Worm (Caenorhabditis elegans) whole organism, L4 larva: ENCODE results near the gene ensh-1.
A peak's percentile ranks its signal among the peaks of the same experiment; 100 is the strongest.

ENCODE experiments used
- F26F4.8 ChIP-seq: fragments of 200-800 bp; sonication (Bioruptor generic); conservative IDR thresholded peaks from 2 replicates; pipeline ENCODE4 v1.3.6; 2022; ENCODE audit warnings: missing genetic modification characterization, missing compliant biosample characterization
- F37D6.2 ChIP-seq: sonication (generic microtip); optimal IDR thresholded peaks from 2 replicates; lab custom pipeline; 2016; ENCODE audit warnings: mild to moderate bottlenecking, missing genetic modification characterization, missing compliant biosample characterization
- R02D3.7 ChIP-seq: fragments of 150-350 bp; sonication (generic microtip); optimal IDR thresholded peaks from 3 replicates; lab custom pipeline; 2014; ENCODE audit warnings: missing biosample characterization, missing genetic modification characterization
- T20F7.1 ChIP-seq: fragments of 200-800 bp; sonication (Bioruptor generic); optimal IDR thresholded peaks from 2 replicates; lab custom pipeline; 2018; ENCODE audit warnings: mild to moderate bottlenecking, missing genetic modification characterization, missing compliant biosample characterization
- Y105C5A.15 ChIP-seq: fragments of 200-800 bp; sonication (Bioruptor generic); IDR thresholded peaks from 2 replicates; pipeline ENCODE4 v1.3.6; 2022; ENCODE audit warnings: missing genetic modification characterization, missing compliant biosample characterization
- Y5F2A.4 ChIP-seq: fragments of 200-800 bp; sonication (Bioruptor generic); optimal IDR thresholded peaks from 2 replicates; lab custom pipeline; 2018; ENCODE audit warnings: mild to moderate bottlenecking, missing genetic modification characterization, missing compliant biosample characterization
- ZK546.5 ChIP-seq, 2 experiments: sonication (generic microtip); optimal IDR thresholded peaks; 2 replicates each; lab custom pipeline; 2017; ENCODE audit warnings: missing biosample characterization in 2 of 2, missing genetic modification characterization in 2 of 2
- aha-1 ChIP-seq: fragments of 150-350 bp; peaks from one replicate; lab custom pipeline; 2014; ENCODE audit warnings: missing biosample characterization, missing genetic modification characterization
- ama-1 ChIP-seq: fragments of 150-350 bp; optimal IDR thresholded peaks from 2 replicates; lab custom pipeline; 2014; ENCODE audit warnings: inconsistent platforms, mixed read lengths
- arid-1 ChIP-seq: fragments of 200-800 bp; sonication (Bioruptor generic); conservative IDR thresholded peaks from 2 replicates; pipeline ENCODE4 v1.3.6; 2022; ENCODE audit warnings: missing genetic modification reagents, missing genetic modification characterization, missing compliant biosample characterization
- ces-1 ChIP-seq: fragments of 150-350 bp; sonication (generic microtip); optimal IDR thresholded peaks from 4 replicates; lab custom pipeline; 2014; ENCODE audit warnings: missing biosample characterization, missing genetic modification reagents, missing genetic modification characterization
- cey-2 ChIP-seq: sonication (generic microtip); optimal IDR thresholded peaks from 3 replicates; lab custom pipeline; 2017; ENCODE audit warnings: missing genetic modification characterization, mild to moderate bottlenecking, missing compliant biosample characterization, antibody characterized with exemption, borderline replicate concordance; ENCODE audit not compliant: insufficient read depth
- ctbp-1 ChIP-seq: fragments of 200-800 bp; sonication (Bioruptor generic); IDR thresholded peaks from 2 replicates; pipeline ENCODE4 v1.3.6; 2022; ENCODE audit warnings: missing genetic modification reagents, missing genetic modification characterization, missing compliant biosample characterization
- daf-12 ChIP-seq: fragments of 150-350 bp; optimal IDR thresholded peaks from 2 replicates; lab custom pipeline; 2014; ENCODE audit warnings: missing biosample characterization, missing genetic modification reagents, missing genetic modification characterization
- daf-8 ChIP-seq: fragments of 200-800 bp; sonication (Bioruptor generic); IDR thresholded peaks from 2 replicates; pipeline ENCODE4 v1.3.6; 2022; ENCODE audit warnings: missing genetic modification characterization, missing compliant biosample characterization
- dmd-6 ChIP-seq: fragments of 200-800 bp; sonication (Bioruptor generic); IDR thresholded peaks from 2 replicates; pipeline ENCODE4 v1.3.6; 2022; ENCODE audit warnings: missing genetic modification reagents, missing genetic modification characterization, missing compliant biosample characterization
- duxl-1 ChIP-seq: sonication (generic microtip); optimal IDR thresholded peaks from 2 replicates; lab custom pipeline; 2016; ENCODE audit warnings: mild to moderate bottlenecking, missing genetic modification characterization, moderate library complexity, missing compliant biosample characterization; ENCODE audit not compliant: poor library complexity
- dve-1 ChIP-seq: sonication (generic microtip); optimal IDR thresholded peaks from 2 replicates; lab custom pipeline; 2017; ENCODE audit warnings: antibody characterized with exemption, mild to moderate bottlenecking, missing genetic modification characterization, missing compliant biosample characterization; ENCODE audit not compliant: insufficient read depth
- egl-43 ChIP-seq: fragments of 200-800 bp; sonication (Bioruptor generic); IDR thresholded peaks from 2 replicates; pipeline ENCODE4 v1.3.6; 2022; ENCODE audit warnings: missing genetic modification reagents, missing genetic modification characterization, missing compliant biosample characterization
- fkh-10 ChIP-seq: fragments of 150-350 bp; optimal IDR thresholded peaks from 2 replicates; lab custom pipeline; 2014; ENCODE audit warnings: missing biosample characterization, missing genetic modification reagents, missing genetic modification characterization
- gei-8 ChIP-seq: fragments of 200-800 bp; sonication (Bioruptor generic); optimal IDR thresholded peaks from 2 replicates; lab custom pipeline; 2018; ENCODE audit warnings: mild to moderate bottlenecking, missing genetic modification characterization, missing compliant biosample characterization
- hif-1 ChIP-seq, 2 experiments: sonication (generic microtip); optimal IDR thresholded peaks; 2 replicates each; lab custom pipeline; 2016 to 2017; ENCODE audit warnings: missing compliant biosample characterization in 2 of 2, missing genetic modification characterization in 2 of 2, missing genetic modification reagents in 2 of 2, missing genotype in 2 of 2, mild to moderate bottlenecking in 1 of 2
- lim-7 ChIP-seq: fragments of 200-800 bp; sonication (Bioruptor generic); IDR thresholded peaks from 2 replicates; pipeline ENCODE4 v1.3.6; 2022; ENCODE audit warnings: missing genetic modification characterization, missing compliant biosample characterization
- lin-1 ChIP-seq: fragments of 200-800 bp; sonication (Bioruptor generic); IDR thresholded peaks from 2 replicates; pipeline ENCODE4 v1.3.6; 2022; ENCODE audit warnings: missing genetic modification reagents, missing genetic modification characterization, missing compliant biosample characterization
- lin-13 ChIP-seq: fragments of 150-350 bp; optimal IDR thresholded peaks from 2 replicates; lab custom pipeline; 2014; ENCODE audit warnings: missing biosample characterization, missing genetic modification reagents, missing genetic modification characterization
- lin-15B ChIP-seq: fragments of 150-350 bp; sonication (generic microtip); optimal IDR thresholded peaks from 3 replicates; lab custom pipeline; 2014; ENCODE audit warnings: missing biosample characterization, missing genetic modification characterization
- lin-38 ChIP-seq: fragments of 200-800 bp; sonication (Bioruptor generic); IDR thresholded peaks from 2 replicates; pipeline ENCODE4 v1.3.6; 2022; ENCODE audit warnings: missing genetic modification reagents, missing genetic modification characterization, missing compliant biosample characterization
- lin-39 ChIP-seq: fragments of 150-350 bp; optimal IDR thresholded peaks from 2 replicates; lab custom pipeline; 2014; ENCODE audit warnings: missing biosample characterization, missing genetic modification reagents, missing genetic modification characterization
- lsy-2 ChIP-seq, 2 experiments: fragments of 150-350 bp in 1 of 2; sonication (generic microtip) in 1 of 2; optimal IDR thresholded peaks; 2 replicates each; lab custom pipeline; 2014 to 2017; ENCODE audit warnings: missing biosample characterization in 2 of 2, missing genetic modification characterization in 2 of 2
- madf-5 ChIP-seq, 2 experiments: fragments of 200-800 bp; sonication (Bioruptor generic); IDR thresholded peaks; 2 replicates each; pipeline ENCODE4 v1.3.6; 2022; ENCODE audit warnings: missing compliant biosample characterization in 2 of 2, missing genetic modification characterization in 2 of 2
- mdl-1 ChIP-seq, 2 experiments: fragments of 150-350 bp in 1 of 2; sonication (generic microtip) in 1 of 2; optimal IDR thresholded peaks; 2 replicates each; lab custom pipeline; 2014 to 2017; ENCODE audit warnings: missing biosample characterization in 2 of 2, missing genetic modification characterization in 2 of 2
- nhr-102 ChIP-seq: sonication (generic microtip); optimal IDR thresholded peaks from 2 replicates; lab custom pipeline; 2016; ENCODE audit warnings: mild to moderate bottlenecking, missing genetic modification characterization, moderate library complexity, missing compliant biosample characterization
- nhr-25 ChIP-seq: sonication (generic microtip); optimal IDR thresholded peaks from 2 replicates; lab custom pipeline; 2017; ENCODE audit warnings: missing genetic modification characterization, mild to moderate bottlenecking, missing compliant biosample characterization, antibody characterized with exemption, moderate library complexity, borderline replicate concordance; ENCODE audit not compliant: insufficient read depth
- nhr-41 ChIP-seq: fragments of 200-800 bp; sonication (Bioruptor generic); IDR thresholded peaks from 2 replicates; pipeline ENCODE4 v1.3.6; 2022; ENCODE audit warnings: missing genetic modification reagents, missing genetic modification characterization, missing compliant biosample characterization
- nhr-48 ChIP-seq: sonication (generic microtip); optimal IDR thresholded peaks from 2 replicates; lab custom pipeline; 2016; ENCODE audit warnings: mild to moderate bottlenecking, missing genetic modification characterization, missing compliant biosample characterization
- nhr-76 ChIP-seq: fragments of 150-350 bp; optimal IDR thresholded peaks from 2 replicates; lab custom pipeline; 2014; ENCODE audit warnings: missing biosample characterization, missing genetic modification characterization
- nhr-77 ChIP-seq: fragments of 150-350 bp; optimal IDR thresholded peaks from 2 replicates; lab custom pipeline; 2014; ENCODE audit warnings: missing biosample characterization, missing genetic modification characterization
- sdz-12 ChIP-seq: fragments of 200-800 bp; sonication (Bioruptor generic); optimal IDR thresholded peaks from 2 replicates; lab custom pipeline; 2018; ENCODE audit warnings: mild to moderate bottlenecking, missing genetic modification characterization, missing compliant biosample characterization
- set-16 ChIP-seq: fragments of 200-800 bp; sonication (Bioruptor generic); IDR thresholded peaks from 2 replicates; pipeline ENCODE4 v1.3.6; 2022; ENCODE audit warnings: missing genetic modification reagents, missing genetic modification characterization, missing compliant biosample characterization
- skn-1 ChIP-seq: fragments of 150-350 bp; optimal IDR thresholded peaks from 2 replicates; lab custom pipeline; 2014; ENCODE audit warnings: missing biosample characterization, missing genetic modification characterization
- snpc-1.2 ChIP-seq: fragments of 200-800 bp; sonication (Bioruptor generic); IDR thresholded peaks from 2 replicates; pipeline ENCODE4 v1.3.6; 2022; ENCODE audit warnings: missing genetic modification reagents, missing genetic modification characterization, missing compliant biosample characterization
- spr-3 ChIP-seq: fragments of 200-800 bp; sonication (Bioruptor generic); optimal IDR thresholded peaks from 2 replicates; lab custom pipeline; 2018; ENCODE audit warnings: mild to moderate bottlenecking, missing genetic modification characterization, missing compliant biosample characterization
- tag-97 ChIP-seq: fragments of 200-800 bp; sonication (Bioruptor generic); IDR thresholded peaks from 2 replicates; pipeline ENCODE4 v1.3.6; 2022; ENCODE audit warnings: missing genetic modification characterization, missing compliant biosample characterization
- vab-7 ChIP-seq: fragments of 200-800 bp; sonication (Bioruptor generic); IDR thresholded peaks from 2 replicates; pipeline ENCODE4 v1.3.6; 2022; ENCODE audit warnings: missing genetic modification reagents, missing genetic modification characterization, missing compliant biosample characterization
- zfp-3 ChIP-seq: fragments of 200-800 bp; sonication (Bioruptor generic); conservative IDR thresholded peaks from 2 replicates; pipeline ENCODE4 v1.3.6; 2022; ENCODE audit warnings: missing genetic modification reagents, missing genetic modification characterization, missing compliant biosample characterization
- ztf-11 ChIP-seq: fragments of 150-350 bp; optimal IDR thresholded peaks from 2 replicates; lab custom pipeline; 2014; ENCODE audit warnings: missing biosample characterization, missing genetic modification characterization

ensh-1 gene

DNA sequence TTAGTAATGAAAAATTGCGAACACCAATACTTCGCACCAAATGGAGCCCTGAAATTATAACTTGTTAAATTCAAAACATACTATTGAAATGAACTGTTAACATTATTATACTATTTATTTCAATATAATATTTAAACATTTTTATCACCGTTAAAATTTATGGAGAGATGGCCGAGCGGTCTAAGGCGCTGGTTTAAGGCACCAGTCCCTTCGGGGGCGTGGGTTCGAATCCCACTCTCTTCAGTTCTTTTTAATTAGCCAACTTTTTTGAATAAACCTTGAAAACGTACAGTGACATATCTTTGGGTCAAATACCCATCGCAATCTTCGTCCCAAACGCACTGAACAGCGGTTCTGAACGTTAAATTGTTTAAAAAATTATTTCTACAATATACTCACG lies 34.2 kb downstream of the ensh-1 start (continued):
- no peak for TF ChIP-seq daf-12 (tag; lab: Kevin White, UChicago)
- TF ChIP-seq set-16 (GFP tag; lab: Robert Waterston, UW): no peak
- no peak for TF ChIP-seq T20F7.1 (GFP tag; lab: Kevin White, UChicago)
- TF ChIP-seq gei-8 (GFP tag; lab: Kevin White, UChicago): peak; percentile 25
- TF ChIP-seq lin-15B (tag; lab: Kevin White, UChicago): no peak
- TF ChIP-seq snpc-1.2 (GFP tag; lab: Robert Waterston, UW): peak; percentile 67
- no peak for TF ChIP-seq ztf-11 (tag; lab: Kevin White, UChicago)
- TF ChIP-seq sdz-12: no peak
- TF ChIP-seq hif-1 (tag; optimal IDR thresholded peaks at IDR 0.05; lab: Kevin White, UChicago): no peak
- 0 out of 2 replicates have a peak, but pooled peaks have one; percentile 46 for TF ChIP-seq F26F4.8
- TF ChIP-seq Y5F2A.4 (GFP tag; lab: Kevin White, UChicago): no peak
- TF ChIP-seq zfp-3: peak; percentile 55; the same call in 1 of the 2 replicates
- peak; percentile 2 for TF ChIP-seq duxl-1 (tag; lab: Kevin White, UChicago)
- peak; percentile 19 for TF ChIP-seq nhr-48 (tag; lab: Kevin White, UChicago)
- no peak for TF ChIP-seq dve-1 (tag; lab: Kevin White, UChicago)

DNA sequence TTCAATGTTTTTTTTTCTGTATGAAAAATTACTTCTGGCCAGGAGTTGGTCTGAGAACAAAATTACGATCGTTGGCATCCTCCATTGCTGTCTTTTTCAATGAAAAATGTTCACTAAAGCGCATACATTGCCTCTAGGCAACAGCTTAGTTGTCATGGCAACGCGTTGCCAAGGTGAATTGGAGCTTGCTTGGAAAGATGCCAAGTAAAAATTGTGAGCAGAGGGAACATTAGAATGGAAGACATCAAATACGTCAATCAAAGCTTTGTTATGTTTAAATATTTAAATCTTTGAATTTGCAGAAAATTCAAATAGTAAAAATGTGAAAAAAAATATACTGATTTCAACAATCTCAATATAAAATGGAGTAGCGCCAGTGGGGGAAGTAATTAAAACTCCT lies 34.9 kb downstream of the ensh-1 start, which contains the start of gene dylt-2:
Gene dylt-2 (minus strand): TSS at position 101 of the 400 bp plus-strand sequence.
- TF ChIP-seq aha-1 (peak; percentile 73), nhr-76 (tag; lab: Kevin White, UChicago) (no peak)

- TF ChIP-seq tag-97 (GFP tag; lab: Robert Waterston, UW) (no peak), spr-3 (no peak), cey-2 (no peak), nhr-102 (no peak), lin-39 (tag; lab: Kevin White, UChicago) (no peak), skn-1 (tag; lab: Kevin White, UChicago) (no peak), daf-8 (no peak), lim-7 (GFP tag; lab: Robert Waterston, UW) (peak; percentile 76; the same call in 1 of the 2 replicates), lin-1 (GFP tag; lab: Robert Waterston, UW) (no peak), fkh-10 (GFP tag; lab: Kevin White, UChicago) (no peak), ZK546.5 (tag; optimal IDR thresholded peaks at IDR 0.05; lab: Kevin White, UChicago) (no peak), lin-13 (no peak), lin-38 (GFP tag; lab: Robert Waterston, UW) (peak; percentile 64), vab-7 (GFP tag; lab: Robert Waterston, UW) (peak; percentile 43), arid-1 (no peak), ces-1 (GFP tag; lab: Kevin White, UChicago) (no peak), nhr-41 (GFP tag; lab: Robert Waterston, UW) (no peak), ctbp-1 (GFP tag; lab: Robert Waterston, UW) (no peak), egl-43 (GFP tag; lab: Robert Waterston, UW) (peak; percentile 83), gei-8 (GFP tag; lab: Kevin White, UChicago) (no peak), Y105C5A.15 (GFP tag; lab: Robert Waterston, UW) (no peak), nhr-77 (tag; lab: Kevin White, UChicago) (no peak), lsy-2 (tag; optimal IDR thresholded peaks at IDR 0.05; lab: Kevin White, UChicago) (peak in 1 of 2 experiments; percentile 10), hif-1 (tag; optimal IDR thresholded peaks at IDR 0.05; lab: Kevin White, UChicago) (no peak), dve-1 (tag; lab: Kevin White, UChicago) (peak; percentile 33), F37D6.2 (tag; lab: Kevin White, UChicago) (no peak), ama-1 (no peak), mdl-1 (tag; optimal IDR thresholded peaks at IDR 0.05; lab: Kevin White, UChicago) (no peak), lin-15B (tag; lab: Kevin White, UChicago) (no peak), set-16 (GFP tag; lab: Robert Waterston, UW) (no peak), dmd-6 (peak; percentile 46), R02D3.7 (tag; lab: Kevin White, UChicago) (no peak), duxl-1 (tag; lab: Kevin White, UChicago) (no peak), nhr-25 (no peak), madf-5 (GFP tag; IDR thresholded peaks at IDR 0.05; lab: Robert Waterston, UW) (peak; percentile 43 to 57; a peak in 1 of 4 replicates)
These were observed 38.9 kb downstream of the ensh-1 start for ce11 chrX:8944078-8944477.
